Worm (Caenorhabditis elegans) whole organism, L4 larva: ENCODE measurements around the gene Y49E10.10.
A peak's percentile ranks its signal among the peaks of the same experiment; 100 is the strongest.

Source experiments
- D1046.2 ChIP-seq: fragments of 200-800 bp; sonication (Bioruptor generic); IDR thresholded peaks from 2 replicates; pipeline ENCODE4 v1.3.6; 2022; ENCODE audit warnings: missing genetic modification characterization, missing compliant biosample characterization
- F10B5.3 ChIP-seq: sonication (generic microtip); optimal IDR thresholded peaks from 2 replicates; lab custom pipeline; 2016; ENCODE audit warnings: mild to moderate bottlenecking, missing genetic modification characterization, missing compliant biosample characterization
- F26F4.8 ChIP-seq: fragments of 200-800 bp; sonication (Bioruptor generic); conservative IDR thresholded peaks from 2 replicates; pipeline ENCODE4 v1.3.6; 2022; ENCODE audit warnings: missing genetic modification characterization, missing compliant biosample characterization
- F37D6.2 ChIP-seq: sonication (generic microtip); optimal IDR thresholded peaks from 2 replicates; lab custom pipeline; 2016; ENCODE audit warnings: mild to moderate bottlenecking, missing genetic modification characterization, missing compliant biosample characterization
- F44E2.7 ChIP-seq: fragments of 200-800 bp; sonication (Bioruptor generic); IDR thresholded peaks from 2 replicates; pipeline ENCODE4 v2.1.2; 2022; ENCODE audit warnings: missing genetic modification characterization, missing compliant biosample characterization
- F49E8.2 ChIP-seq: sonication (generic microtip); optimal IDR thresholded peaks from 2 replicates; lab custom pipeline; 2016; ENCODE audit warnings: missing compliant biosample characterization, mild to moderate bottlenecking, missing genetic modification characterization, borderline replicate concordance
- T20F7.1 ChIP-seq: fragments of 200-800 bp; sonication (Bioruptor generic); optimal IDR thresholded peaks from 2 replicates; lab custom pipeline; 2018; ENCODE audit warnings: mild to moderate bottlenecking, missing genetic modification characterization, missing compliant biosample characterization
- Y5F2A.4 ChIP-seq: fragments of 200-800 bp; sonication (Bioruptor generic); optimal IDR thresholded peaks from 2 replicates; lab custom pipeline; 2018; ENCODE audit warnings: mild to moderate bottlenecking, missing genetic modification characterization, missing compliant biosample characterization
- ZK337.2 ChIP-seq: fragments of 200-800 bp; sonication (Bioruptor generic); IDR thresholded peaks from 2 replicates; pipeline ENCODE4 v1.3.6; 2022; ENCODE audit warnings: missing genetic modification reagents, missing genetic modification characterization, missing compliant biosample characterization
- aha-1 ChIP-seq: fragments of 150-350 bp; peaks from one replicate; lab custom pipeline; 2014; ENCODE audit warnings: missing biosample characterization, missing genetic modification characterization
- attf-4 ChIP-seq: sonication (generic microtip); optimal IDR thresholded peaks from 3 replicates; lab custom pipeline; 2017; ENCODE audit warnings: missing biosample characterization, missing genetic modification characterization
- ceh-28 ChIP-seq: fragments of 150-350 bp; optimal IDR thresholded peaks from 2 replicates; lab custom pipeline; 2014; ENCODE audit warnings: missing biosample characterization, missing genetic modification reagents, missing genetic modification characterization
- ceh-32 ChIP-seq: sonication (generic microtip); optimal IDR thresholded peaks from 2 replicates; lab custom pipeline; 2016; ENCODE audit warnings: mild to moderate bottlenecking, missing genetic modification characterization, missing compliant biosample characterization; ENCODE audit not compliant: poor library complexity
- ceh-62 ChIP-seq: sonication (generic microtip); optimal IDR thresholded peaks from 2 replicates; lab custom pipeline; 2017; ENCODE audit warnings: missing biosample characterization, missing genetic modification characterization
- ceh-82 ChIP-seq: sonication (generic microtip); optimal IDR thresholded peaks from 2 replicates; lab custom pipeline; 2017; ENCODE audit warnings: missing biosample characterization, missing genetic modification characterization
- ctbp-1 ChIP-seq: fragments of 200-800 bp; sonication (Bioruptor generic); IDR thresholded peaks from 2 replicates; pipeline ENCODE4 v1.3.6; 2022; ENCODE audit warnings: missing genetic modification reagents, missing genetic modification characterization, missing compliant biosample characterization
- daf-12 ChIP-seq: fragments of 150-350 bp; optimal IDR thresholded peaks from 2 replicates; lab custom pipeline; 2014; ENCODE audit warnings: missing biosample characterization, missing genetic modification reagents, missing genetic modification characterization
- daf-19 ChIP-seq: fragments of 200-800 bp; sonication (Bioruptor generic); conservative IDR thresholded peaks from 2 replicates; pipeline ENCODE4 v1.3.6; 2022; ENCODE audit warnings: missing genetic modification characterization, missing compliant biosample characterization
- daf-8 ChIP-seq: fragments of 200-800 bp; sonication (Bioruptor generic); IDR thresholded peaks from 2 replicates; pipeline ENCODE4 v1.3.6; 2022; ENCODE audit warnings: missing genetic modification characterization, missing compliant biosample characterization
- dmd-6 ChIP-seq: fragments of 200-800 bp; sonication (Bioruptor generic); IDR thresholded peaks from 2 replicates; pipeline ENCODE4 v1.3.6; 2022; ENCODE audit warnings: missing genetic modification reagents, missing genetic modification characterization, missing compliant biosample characterization
- dmd-9 ChIP-seq: fragments of 200-800 bp; sonication (Bioruptor generic); IDR thresholded peaks from 2 replicates; pipeline ENCODE4 v1.3.6; 2022; ENCODE audit warnings: missing genetic modification reagents, missing genetic modification characterization, missing compliant biosample characterization
- dpl-1 ChIP-seq: fragments of 150-350 bp; optimal IDR thresholded peaks from 2 replicates; lab custom pipeline; 2014; ENCODE audit warnings: missing biosample characterization, missing genetic modification reagents, missing genetic modification characterization
- duxl-1 ChIP-seq: sonication (generic microtip); optimal IDR thresholded peaks from 2 replicates; lab custom pipeline; 2016; ENCODE audit warnings: mild to moderate bottlenecking, missing genetic modification characterization, moderate library complexity, missing compliant biosample characterization; ENCODE audit not compliant: poor library complexity
- dve-1 ChIP-seq: sonication (generic microtip); optimal IDR thresholded peaks from 2 replicates; lab custom pipeline; 2017; ENCODE audit warnings: antibody characterized with exemption, mild to moderate bottlenecking, missing genetic modification characterization, missing compliant biosample characterization; ENCODE audit not compliant: insufficient read depth
- hif-1 ChIP-seq, 2 experiments: sonication (generic microtip); optimal IDR thresholded peaks; 2 replicates each; lab custom pipeline; 2016 to 2017; ENCODE audit warnings: missing compliant biosample characterization in 2 of 2, missing genetic modification characterization in 2 of 2, missing genetic modification reagents in 2 of 2, missing genotype in 2 of 2, mild to moderate bottlenecking in 1 of 2
- hlh-11 ChIP-seq: fragments of 200-800 bp; sonication (Bioruptor generic); optimal IDR thresholded peaks from 2 replicates; lab custom pipeline; 2018; ENCODE audit warnings: mild to moderate bottlenecking, missing genetic modification characterization, missing compliant biosample characterization
- hmg-1.1 ChIP-seq: fragments of 200-800 bp; sonication (Bioruptor generic); IDR thresholded peaks from 2 replicates; pipeline ENCODE4 v1.3.6; 2022; ENCODE audit warnings: missing genetic modification reagents, missing genetic modification characterization, missing compliant biosample characterization
- lin-13 ChIP-seq: fragments of 150-350 bp; optimal IDR thresholded peaks from 2 replicates; lab custom pipeline; 2014; ENCODE audit warnings: missing biosample characterization, missing genetic modification reagents, missing genetic modification characterization
- madf-5 ChIP-seq, 2 experiments: fragments of 200-800 bp; sonication (Bioruptor generic); IDR thresholded peaks; 2 replicates each; pipeline ENCODE4 v1.3.6; 2022; ENCODE audit warnings: missing compliant biosample characterization in 2 of 2, missing genetic modification characterization in 2 of 2
- mep-1 ChIP-seq: fragments of 150-350 bp; sonication (generic microtip); optimal IDR thresholded peaks from 3 replicates; lab custom pipeline; 2014; ENCODE audit warnings: missing biosample characterization, missing genetic modification characterization
- mxl-3 ChIP-seq: fragments of 200-800 bp; sonication (Bioruptor generic); optimal IDR thresholded peaks from 2 replicates; lab custom pipeline; 2018; ENCODE audit warnings: mild to moderate bottlenecking, missing genetic modification characterization, missing compliant biosample characterization
- nhr-102 ChIP-seq: sonication (generic microtip); optimal IDR thresholded peaks from 2 replicates; lab custom pipeline; 2016; ENCODE audit warnings: mild to moderate bottlenecking, missing genetic modification characterization, moderate library complexity, missing compliant biosample characterization
- nhr-41 ChIP-seq: fragments of 200-800 bp; sonication (Bioruptor generic); IDR thresholded peaks from 2 replicates; pipeline ENCODE4 v1.3.6; 2022; ENCODE audit warnings: missing genetic modification reagents, missing genetic modification characterization, missing compliant biosample characterization
- nhr-76 ChIP-seq: fragments of 150-350 bp; optimal IDR thresholded peaks from 2 replicates; lab custom pipeline; 2014; ENCODE audit warnings: missing biosample characterization, missing genetic modification characterization
- nhr-77 ChIP-seq: fragments of 150-350 bp; optimal IDR thresholded peaks from 2 replicates; lab custom pipeline; 2014; ENCODE audit warnings: missing biosample characterization, missing genetic modification characterization
- pha-4 ChIP-seq, 2 experiments: fragments of 150-350 bp in 1 of 2; fragments of 200-800 bp in 1 of 2; sonication (Bioruptor generic) in 1 of 2; IDR thresholded peaks in 1 of 2; optimal IDR thresholded peaks in 1 of 2; 2 replicates each; pipeline versions ENCODE4 v1.3.6 to Lab custom; 2014 to 2022; ENCODE audit warnings: missing genetic modification characterization in 2 of 2, missing genetic modification reagents in 2 of 2, missing biosample characterization in 1 of 2, missing compliant biosample characterization in 1 of 2
- rbr-2 ChIP-seq: sonication (generic microtip); optimal IDR thresholded peaks from 2 replicates; lab custom pipeline; 2016; ENCODE audit warnings: missing genotype, missing genetic modification characterization, missing compliant biosample characterization
- sdz-12 ChIP-seq: fragments of 200-800 bp; sonication (Bioruptor generic); optimal IDR thresholded peaks from 2 replicates; lab custom pipeline; 2018; ENCODE audit warnings: mild to moderate bottlenecking, missing genetic modification characterization, missing compliant biosample characterization
- set-16 ChIP-seq: fragments of 200-800 bp; sonication (Bioruptor generic); IDR thresholded peaks from 2 replicates; pipeline ENCODE4 v1.3.6; 2022; ENCODE audit warnings: missing genetic modification reagents, missing genetic modification characterization, missing compliant biosample characterization
- tra-1 ChIP-seq: fragments of 200-800 bp; sonication (Bioruptor generic); IDR thresholded peaks from 2 replicates; pipeline ENCODE4 v1.3.6; 2022; ENCODE audit warnings: missing genetic modification reagents, missing genetic modification characterization, missing compliant biosample characterization
- unc-130 ChIP-seq: sonication (generic microtip); optimal IDR thresholded peaks from 2 replicates; lab custom pipeline; 2016; ENCODE audit warnings: missing genetic modification reagents, missing genetic modification characterization, missing compliant biosample characterization
- zfp-2 ChIP-seq: sonication (generic microtip); optimal IDR thresholded peaks from 2 replicates; lab custom pipeline; 2016; ENCODE audit warnings: mild to moderate bottlenecking, missing genetic modification characterization, missing compliant biosample characterization
- zfp-3 ChIP-seq: fragments of 200-800 bp; sonication (Bioruptor generic); conservative IDR thresholded peaks from 2 replicates; pipeline ENCODE4 v1.3.6; 2022; ENCODE audit warnings: missing genetic modification reagents, missing genetic modification characterization, missing compliant biosample characterization
- zip-11 ChIP-seq: fragments of 200-800 bp; sonication (Bioruptor generic); IDR thresholded peaks from 2 replicates; pipeline ENCODE4 v1.3.6; 2022; ENCODE audit warnings: missing genetic modification characterization, missing compliant biosample characterization
- ztf-7 ChIP-seq: fragments of 150-350 bp; optimal IDR thresholded peaks from 2 replicates; lab custom pipeline; 2014; ENCODE audit warnings: missing biosample characterization, missing genetic modification characterization

The Y49E10.10 gene

ce11 chrIII:12395085-12395484 is at the start of gene Y49E10.10:
Y49E10.10 (plus strand) TSS chrIII:12395465.
- TF ChIP-seq ceh-28 (tag; lab: Kevin White, UChicago) = peak; percentile 93
- no peak for TF ChIP-seq hmg-1.1 (GFP tag; lab: Robert Waterston, UW)
- TF ChIP-seq lin-13 (GFP tag; lab: Kevin White, UChicago) = no peak

ce11 chrIII:12349027-12349426 is 46.2 kb upstream of the Y49E10.10 start:
- no peak for TF ChIP-seq dpl-1 (GFP tag; lab: Kevin White, UChicago)
- TF ChIP-seq hlh-11 (tag; lab: Kevin White, UChicago) = no peak
- TF ChIP-seq ceh-32 (tag; lab: Kevin White, UChicago) = no peak
- no peak for TF ChIP-seq D1046.2 (GFP tag; lab: Robert Waterston, UW)
- no peak for TF ChIP-seq zip-11
- no peak for TF ChIP-seq unc-130 (GFP tag; lab: Kevin White, UChicago)
- no peak for TF ChIP-seq nhr-41
- no peak for TF ChIP-seq mep-1 (tag; lab: Kevin White, UChicago)
- no peak for TF ChIP-seq ctbp-1
- no peak for TF ChIP-seq mxl-3
- TF ChIP-seq nhr-76 (tag; lab: Kevin White, UChicago) = no peak
- no peak for TF ChIP-seq F26F4.8 (GFP tag; lab: Robert Waterston, UW)
- no peak for TF ChIP-seq F37D6.2 (tag; lab: Kevin White, UChicago)
- no peak for TF ChIP-seq ceh-82 (tag; lab: Kevin White, UChicago)
- TF ChIP-seq aha-1 (tag; lab: Kevin White, UChicago) = no peak
- no peak for TF ChIP-seq Y5F2A.4 (GFP tag; lab: Kevin White, UChicago)
- TF ChIP-seq hmg-1.1 (GFP tag; lab: Robert Waterston, UW) = no peak
- no peak for TF ChIP-seq ceh-28 (tag; lab: Kevin White, UChicago)
- no peak for TF ChIP-seq ceh-62 (tag; lab: Kevin White, UChicago)
- no peak for TF ChIP-seq zfp-3
- TF ChIP-seq, all 104 proteins: peak for 0

- TF ChIP-seq nhr-102 (peak; percentile 71), tra-1 (no peak), set-16 (GFP tag; lab: Robert Waterston, UW) (no peak), dve-1 (peak; percentile 84), daf-12 (tag; lab: Kevin White, UChicago) (no peak), mep-1 (tag; lab: Kevin White, UChicago) (peak; percentile 82), zfp-2 (tag; lab: Kevin White, UChicago) (peak; percentile 44), unc-130 (GFP tag; lab: Kevin White, UChicago) (peak; percentile 95), F49E8.2 (tag; lab: Kevin White, UChicago) (peak; percentile 34), F37D6.2 (tag; lab: Kevin White, UChicago) (peak; percentile 62), rbr-2 (tag; lab: Kevin White, UChicago) (peak; percentile 80), daf-8 (GFP tag; lab: Robert Waterston, UW) (no peak), T20F7.1 (GFP tag; lab: Kevin White, UChicago) (no peak), hif-1 (tag; optimal IDR thresholded peaks at IDR 0.05; lab: Kevin White, UChicago) (peak; percentile 37 to 95), hlh-11 (tag; lab: Kevin White, UChicago) (peak; percentile 75), dmd-9 (GFP tag; lab: Robert Waterston, UW) (peak; percentile 92), sdz-12 (GFP tag; lab: Kevin White, UChicago) (peak; percentile 44), ztf-7 (tag; lab: Kevin White, UChicago) (peak; percentile 22), madf-5 (GFP tag; IDR thresholded peaks at IDR 0.05; lab: Robert Waterston, UW) (no peak), lin-13 (GFP tag; lab: Kevin White, UChicago) (peak; percentile 81), ZK337.2 (GFP tag; lab: Robert Waterston, UW) (peak; percentile 77), F26F4.8 (GFP tag; lab: Robert Waterston, UW) (no peak), ctbp-1 (no peak), nhr-77 (tag; lab: Kevin White, UChicago) (peak; percentile 65), pha-4 (GFP tag; IDR thresholded peaks at IDR 0.05; lab: Robert Waterston, UW) (peak; percentile 69), pha-4 (tag; optimal IDR thresholded peaks at IDR 0.05; lab: Kevin White, UChicago) (no peak), F44E2.7 (GFP tag; lab: Robert Waterston, UW) (no peak), duxl-1 (tag; lab: Kevin White, UChicago) (peak; percentile 0), daf-19 (no peak), attf-4 (tag; lab: Kevin White, UChicago) (no peak), zip-11 (no peak), hmg-1.1 (GFP tag; lab: Robert Waterston, UW) (0 out of 2 replicates have a peak, but pooled peaks have one; percentile 16), dmd-6 (GFP tag; lab: Robert Waterston, UW) (peak; percentile 75), F10B5.3 (tag; lab: Kevin White, UChicago) (peak; percentile 25)
Observed at ce11 chrIII:12351301-12351700, 44.0 kb upstream of the Y49E10.10 start, which contains the start of the genes pph-4.1 and Y75B8A.31. pph-4.1 (minus strand) TSS chrIII:12351336. Y75B8A.31 (plus strand) TSS chrIII:12351642.
